Worm (Caenorhabditis elegans) whole organism, midembryonic: ENCODE data around the gene F54B8.1.

Source experiments
- cog-1 ChIP-seq: sonication (generic microtip); optimal IDR thresholded peaks from 2 replicates; lab custom pipeline; 2016; ENCODE audit warnings: missing genetic modification characterization, missing compliant biosample characterization
- flt-1 ChIP-seq: fragments of 200-800 bp; sonication (Bioruptor generic); IDR thresholded peaks from 2 replicates; pipeline ENCODE4 v1.3.6; 2022; ENCODE audit warnings: missing genetic modification characterization, missing compliant biosample characterization
- med-1 ChIP-seq: sonication (generic microtip); optimal IDR thresholded peaks from 2 replicates; lab custom pipeline; 2017; ENCODE audit warnings: missing genetic modification characterization, mild to moderate bottlenecking, missing compliant biosample characterization, antibody characterized with exemption, missing genetic modification reagents; ENCODE audit not compliant: insufficient read depth
- ztf-23 ChIP-seq: fragments of 200-800 bp; sonication (Bioruptor generic); IDR thresholded peaks from 2 replicates; pipeline ENCODE4 v1.3.6; 2022; ENCODE audit warnings: missing genetic modification reagents, missing genetic modification characterization, missing compliant biosample characterization
- ztf-29 ChIP-seq: fragments of 200-800 bp; sonication (Bioruptor generic); IDR thresholded peaks from 2 replicates; pipeline ENCODE4 v1.3.6; 2022; ENCODE audit warnings: missing genetic modification reagents, missing genetic modification characterization, missing compliant biosample characterization

DNA sequence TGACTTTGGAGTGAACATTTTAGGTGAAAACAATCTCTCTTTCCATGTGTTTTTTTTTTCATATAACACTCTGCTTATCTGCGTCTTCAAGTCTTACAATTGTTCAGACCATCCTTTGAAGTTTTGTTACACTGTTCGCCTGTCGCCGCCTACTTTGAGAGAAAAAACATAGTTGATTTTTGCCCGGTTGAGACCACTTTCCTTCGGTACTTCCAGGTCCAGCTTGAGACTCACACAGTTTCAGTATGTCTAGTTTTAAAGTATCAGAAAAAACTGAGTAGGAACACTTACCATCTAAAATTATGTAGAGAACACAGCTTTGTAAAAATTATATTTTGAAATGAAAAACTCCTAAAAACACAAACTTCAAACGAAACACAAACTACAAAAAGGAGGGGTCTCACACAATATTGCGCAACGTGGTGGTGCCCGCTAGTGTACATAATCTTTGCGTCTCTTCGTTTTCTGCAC is 5.5 kb downstream of the F54B8.1 start, which contains the start of the genes fbxa-69 and F54B8.4:
- TF ChIP-seq med-1 (GFP tag; lab: Kevin White, UChicago) = no peak
- TF ChIP-seq ztf-29 (GFP tag; lab: Robert Waterston, UW) = no peak
- TF ChIP-seq ztf-23 = no peak
- TF ChIP-seq flt-1 (GFP tag; lab: Robert Waterston, UW) = no peak
- TF ChIP-seq cog-1 (tag; lab: Kevin White, UChicago) = no peak
